In the genomic region with DNA sequence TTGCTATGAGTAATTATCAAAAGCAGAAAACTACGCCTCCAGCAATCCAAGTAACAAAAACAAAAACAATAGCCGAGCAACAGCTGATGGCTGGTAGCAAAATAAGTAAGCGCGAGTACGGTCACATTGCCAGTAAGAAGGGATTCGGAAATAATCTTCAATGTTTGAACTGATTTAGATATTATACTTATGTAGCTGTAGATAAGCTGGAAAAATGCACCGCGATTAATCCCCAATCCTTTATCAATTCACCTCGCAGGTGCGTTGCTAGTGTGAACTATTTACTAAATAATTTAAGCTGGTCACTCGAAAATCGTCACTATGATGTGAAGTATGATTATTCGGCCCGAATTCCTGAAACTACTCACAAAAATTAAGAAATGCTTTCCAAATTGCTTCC, we compare ENCODE assay signal across 1 fruit fly cellular context.
TF ChIP-seq lines count a peak whose summit lies in the region.

TSS of gene Syx8 (minus strand) at position 69 of the 400 bp plus-strand sequence.
TSS of gene CG32163 (plus strand) at position 169 of the 400 bp plus-strand sequence.

TF ChIP-seq in whole organism, embryonic, 481 proteins besides CTCF, POLR2A, EP300 and RAD21 (continued from another document and continues in another):
- TF ChIP-seq CG8290 (GFP tag; optimal IDR thresholded peaks at IDR 0.05; lab: Kevin White, UChicago), result no peak
- TF ChIP-seq CG8290 (tag; optimal IDR thresholded peaks at IDR 0.05; lab: Kevin White, UChicago), result peak in 1 of 2 experiments; percentile 26
- TF ChIP-seq Ptx1 (GFP tag; IDR thresholded peaks at IDR 0.05; lab: Robert Waterston, UW), result no peak
- no peak for TF ChIP-seq CG43689 (GFP tag; IDR thresholded peaks at IDR 0.05; lab: Robert Waterston, UW)
- TF ChIP-seq B-H2 (GFP tag; optimal IDR thresholded peaks at IDR 0.05; lab: Kevin White, UChicago), result no peak
- no peak for TF ChIP-seq CG6254 (GFP tag; optimal IDR thresholded peaks at IDR 0.05; lab: Kevin White, UChicago)
- TF ChIP-seq otp (GFP tag; IDR thresholded peaks at IDR 0.05; lab: Robert Waterston, UW), result no peak
- no peak for TF ChIP-seq cwo (GFP tag; optimal IDR thresholded peaks at IDR 0.05; lab: Kevin White, UChicago)
- no peak for TF ChIP-seq Fer3 (tag; optimal IDR thresholded peaks at IDR 0.05; lab: Kevin White, UChicago)
- no peak for TF ChIP-seq CG32772 (GFP tag; IDR thresholded peaks at IDR 0.05; lab: Robert Waterston, UW)
- TF ChIP-seq CG17802 (tag; optimal IDR thresholded peaks at IDR 0.05; lab: Kevin White, UChicago), result no peak
- no peak for TF ChIP-seq Hr3 (GFP tag; optimal IDR thresholded peaks at IDR 0.05; lab: Kevin White, UChicago)
- TF ChIP-seq CG4730 (GFP tag; IDR thresholded peaks at IDR 0.05; lab: Robert Waterston, UW), result no peak
- no peak for TF ChIP-seq Tbp (GFP tag; optimal IDR thresholded peaks at IDR 0.05; lab: Kevin White, UChicago)
- no peak for TF ChIP-seq lilli (GFP tag; optimal IDR thresholded peaks at IDR 0.05; lab: Kevin White, UChicago)
- TF ChIP-seq CG11093 (GFP tag; IDR thresholded peaks at IDR 0.05; lab: Robert Waterston, UW), result no peak
- no peak for TF ChIP-seq pb (GFP tag; optimal IDR thresholded peaks at IDR 0.05; lab: Kevin White, UChicago)
- TF ChIP-seq chn (GFP tag; optimal IDR thresholded peaks at IDR 0.05; lab: Kevin White, UChicago), result no peak
- TF ChIP-seq Side (GFP tag; optimal IDR thresholded peaks at IDR 0.05; lab: Kevin White, UChicago), result no peak
- no peak for TF ChIP-seq pho (GFP tag; optimal IDR thresholded peaks at IDR 0.05; lab: Kevin White, UChicago)
- no peak for TF ChIP-seq Bdp1 (GFP tag; optimal IDR thresholded peaks at IDR 0.05; lab: Kevin White, UChicago)
- no peak for TF ChIP-seq slou (GFP tag; optimal IDR thresholded peaks at IDR 0.05; lab: Kevin White, UChicago)
- no peak for TF ChIP-seq CG33213 (GFP tag; optimal IDR thresholded peaks at IDR 0.05; lab: Kevin White, UChicago)
- TF ChIP-seq Oli (tag; optimal IDR thresholded peaks at IDR 0.05; lab: Kevin White, UChicago), result no peak
- TF ChIP-seq nerfin-1 (tag; optimal IDR thresholded peaks at IDR 0.05; lab: Kevin White, UChicago), result peak; percentile 9
- TF ChIP-seq croc (GFP tag; conservative IDR thresholded peaks at IDR 0.05; lab: Robert Waterston, UW), result no peak
- no peak for TF ChIP-seq Ets65A (GFP tag; lab: Kevin White, UChicago)
- no peak for TF ChIP-seq dmrt11E (tag; optimal IDR thresholded peaks at IDR 0.05; lab: Kevin White, UChicago)
- no peak for TF ChIP-seq Poxn (GFP tag; IDR thresholded peaks at IDR 0.05; lab: Robert Waterston, UW)
- no peak for TF ChIP-seq CG2202 (tag; optimal IDR thresholded peaks at IDR 0.05; lab: Kevin White, UChicago)
- TF ChIP-seq CG9932 (GFP tag; IDR thresholded peaks at IDR 0.05; lab: Robert Waterston, UW), result no peak
- peak; percentile 13 for TF ChIP-seq phol (tag; optimal IDR thresholded peaks at IDR 0.05; lab: Kevin White, UChicago)
- no peak for TF ChIP-seq GATAe (GFP tag; conservative IDR thresholded peaks at IDR 0.05; lab: Robert Waterston, UW)
- TF ChIP-seq CG7928 (GFP tag; optimal IDR thresholded peaks at IDR 0.05; lab: Kevin White, UChicago), result no peak
- no peak for TF ChIP-seq CG18011 (GFP tag; optimal IDR thresholded peaks at IDR 0.05; lab: Kevin White, UChicago)
- TF ChIP-seq Elba2 (GFP tag; optimal IDR thresholded peaks at IDR 0.05; lab: Kevin White, UChicago), result no peak
- no peak for TF ChIP-seq pum (GFP tag; optimal IDR thresholded peaks at IDR 0.05; lab: Kevin White, UChicago)
- peak; percentile 12 for TF ChIP-seq CG2116 (GFP tag; optimal IDR thresholded peaks at IDR 0.05; lab: Kevin White, UChicago)
- no peak for TF ChIP-seq cad (GFP tag; optimal IDR thresholded peaks at IDR 0.05; lab: Kevin White, UChicago)
- TF ChIP-seq odd (GFP tag; optimal IDR thresholded peaks at IDR 0.05; lab: Kevin White, UChicago), result no peak
- TF ChIP-seq Sry-β (GFP tag; optimal IDR thresholded peaks at IDR 0.05; lab: Kevin White, UChicago), result no peak
- TF ChIP-seq CG11247 (GFP tag; IDR thresholded peaks at IDR 0.05; lab: Robert Waterston, UW), result no peak
- peak; percentile 55; the same call in 1 of the 3 replicates for TF ChIP-seq CG7357 (GFP tag; IDR thresholded peaks at IDR 0.05; lab: Robert Waterston, UW)
- no peak for TF ChIP-seq crol (GFP tag; IDR thresholded peaks at IDR 0.05; lab: Robert Waterston, UW)
- no peak for TF ChIP-seq Taf1 (GFP tag; IDR thresholded peaks at IDR 0.05; lab: Robert Waterston, UW)
- no peak for TF ChIP-seq CG10565 (GFP tag; optimal IDR thresholded peaks at IDR 0.05; lab: Kevin White, UChicago)
- TF ChIP-seq Doc3 (GFP tag; IDR thresholded peaks at IDR 0.05; lab: Robert Waterston, UW; ENCODE audit: partially characterized antibody), result 0 out of 3 replicates have a peak, but pooled peaks have one; percentile 31
- no peak for TF ChIP-seq CG7556 (GFP tag; optimal IDR thresholded peaks at IDR 0.05; lab: Kevin White, UChicago)
- no peak for TF ChIP-seq CG2129 (GFP tag; IDR thresholded peaks at IDR 0.05; lab: Robert Waterston, UW; ENCODE audit: partially characterized antibody)
- no peak for TF ChIP-seq CG11723 (GFP tag; optimal IDR thresholded peaks at IDR 0.05; lab: Kevin White, UChicago)
- TF ChIP-seq ase (GFP tag; IDR thresholded peaks at IDR 0.05; lab: Robert Waterston, UW), result no peak
- TF ChIP-seq ftz-f1 (GFP tag; optimal IDR thresholded peaks at IDR 0.05; lab: Kevin White, UChicago), result no peak
- no peak for TF ChIP-seq CG4404 (GFP tag; IDR thresholded peaks at IDR 0.05; lab: Robert Waterston, UW)
- TF ChIP-seq CG12942 (GFP tag; optimal IDR thresholded peaks at IDR 0.05; lab: Kevin White, UChicago), result no peak
- no peak for TF ChIP-seq Dbx (GFP tag; IDR thresholded peaks at IDR 0.05; lab: Robert Waterston, UW)
- no peak for TF ChIP-seq toy (GFP tag; IDR thresholded peaks at IDR 0.05; lab: Robert Waterston, UW)
- no peak for TF ChIP-seq cato (GFP tag; optimal IDR thresholded peaks at IDR 0.05; lab: Kevin White, UChicago; ENCODE audit: borderline replicate concordance)
- peak; percentile 17 for TF ChIP-seq nmo (GFP tag; optimal IDR thresholded peaks at IDR 0.05; lab: Kevin White, UChicago)
- TF ChIP-seq CG10209 (GFP tag; optimal IDR thresholded peaks at IDR 0.05; lab: Kevin White, UChicago), result no peak
- no peak for TF ChIP-seq CG9215 (GFP tag; IDR thresholded peaks at IDR 0.05; lab: Robert Waterston, UW)
- no peak for TF ChIP-seq wor (GFP tag; IDR thresholded peaks at IDR 0.05; lab: Robert Waterston, UW)
- TF ChIP-seq tup (GFP tag; optimal IDR thresholded peaks at IDR 0.05; lab: Kevin White, UChicago), result no peak
- peak; percentile 46 for TF ChIP-seq stwl (tag; optimal IDR thresholded peaks at IDR 0.05; lab: Kevin White, UChicago)
- no peak for TF ChIP-seq oc (tag; optimal IDR thresholded peaks at IDR 0.05; lab: Kevin White, UChicago)
- TF ChIP-seq E2f2 (GFP tag; IDR thresholded peaks at IDR 0.05; lab: Robert Waterston, UW), result no peak
- no peak for TF ChIP-seq eve (GFP tag; optimal IDR thresholded peaks at IDR 0.05; lab: Kevin White, UChicago)
- peak; percentile 13 for TF ChIP-seq CG30020 (tag; optimal IDR thresholded peaks at IDR 0.05; lab: Kevin White, UChicago)
- no peak for TF ChIP-seq HHEX (GFP tag; optimal IDR thresholded peaks at IDR 0.05; lab: Kevin White, UChicago)
- TF ChIP-seq CG17328 (GFP tag; IDR thresholded peaks at IDR 0.05; lab: Robert Waterston, UW), result no peak
- peak; percentile 56 for TF ChIP-seq row (GFP tag; IDR thresholded peaks at IDR 0.05; lab: Robert Waterston, UW)
- TF ChIP-seq CG8924 (tag; optimal IDR thresholded peaks at IDR 0.05; lab: Kevin White, UChicago), result no peak
- no peak for TF ChIP-seq CG10431 (GFP tag; optimal IDR thresholded peaks at IDR 0.05; lab: Kevin White, UChicago)
- TF ChIP-seq sqz (GFP tag; optimal IDR thresholded peaks at IDR 0.05; lab: Kevin White, UChicago), result no peak
- TF ChIP-seq slp2 (GFP tag; optimal IDR thresholded peaks at IDR 0.05; lab: Kevin White, UChicago), result no peak
- TF ChIP-seq Oaz (GFP tag; IDR thresholded peaks at IDR 0.05; lab: Robert Waterston, UW), result no peak
- no peak for TF ChIP-seq Asciz (GFP tag; optimal IDR thresholded peaks at IDR 0.05; lab: Kevin White, UChicago)
- no peak for TF ChIP-seq CG13287 (GFP tag; IDR thresholded peaks at IDR 0.05; lab: Robert Waterston, UW; ENCODE audit: partially characterized antibody)
- TF ChIP-seq CG13296 (GFP tag; optimal IDR thresholded peaks at IDR 0.05; lab: Kevin White, UChicago), result no peak
- no peak for TF ChIP-seq pan (optimal IDR thresholded peaks at IDR 0.05; lab: Kevin White, UChicago)
- TF ChIP-seq pan (GFP tag; optimal IDR thresholded peaks at IDR 0.05 in 1 of 2, IDR thresholded peaks at IDR 0.05 in 1 of 2), result no peak
- no peak for TF ChIP-seq so (GFP tag; IDR thresholded peaks at IDR 0.05; lab: Robert Waterston, UW)
- no peak for TF ChIP-seq CG18619 (GFP tag; optimal IDR thresholded peaks at IDR 0.05; lab: Kevin White, UChicago)
- no peak for TF ChIP-seq ara (GFP tag; IDR thresholded peaks at IDR 0.05; lab: Robert Waterston, UW)
- peak; percentile 91 for TF ChIP-seq CG3995 (GFP tag; optimal IDR thresholded peaks at IDR 0.05; lab: Kevin White, UChicago)
- no peak for TF ChIP-seq Xbp1 (GFP tag; optimal IDR thresholded peaks at IDR 0.05; lab: Kevin White, UChicago)
- TF ChIP-seq CG9609 (GFP tag; optimal IDR thresholded peaks at IDR 0.05; lab: Kevin White, UChicago), result no peak
- TF ChIP-seq CG7745 (tag; optimal IDR thresholded peaks at IDR 0.05; lab: Kevin White, UChicago), result no peak
- peak; percentile 43 for TF ChIP-seq BEAF-32 (GFP tag; optimal IDR thresholded peaks at IDR 0.05; lab: Kevin White, UChicago)
- peak in 1 of 2 experiments; percentile 8 for TF ChIP-seq Pdp1 (GFP tag; optimal IDR thresholded peaks at IDR 0.05; lab: Kevin White, UChicago)
- TF ChIP-seq chinmo (GFP tag; IDR thresholded peaks at IDR 0.05; lab: Robert Waterston, UW; ENCODE audit: partially characterized antibody), result no peak
- TF ChIP-seq bsh (GFP tag; optimal IDR thresholded peaks at IDR 0.05; lab: Kevin White, UChicago), result no peak
- no peak for TF ChIP-seq Atf-2 (GFP tag; optimal IDR thresholded peaks at IDR 0.05; lab: Kevin White, UChicago)
- TF ChIP-seq zfh1 (GFP tag; IDR thresholded peaks at IDR 0.05; lab: Robert Waterston, UW), result no peak
- TF ChIP-seq ap (GFP tag; IDR thresholded peaks at IDR 0.05; lab: Robert Waterston, UW), result no peak
- no peak for TF ChIP-seq CG9727 (GFP tag; optimal IDR thresholded peaks at IDR 0.05; lab: Kevin White, UChicago)
- peak; percentile 91 for TF ChIP-seq MBD-R2 (GFP tag; IDR thresholded peaks at IDR 0.05; lab: Robert Waterston, UW)
- peak in 1 of 3 experiments; percentile 25 for TF ChIP-seq Stat92E (GFP tag; optimal IDR thresholded peaks at IDR 0.05; lab: Kevin White, UChicago)
- TF ChIP-seq CG2712 (tag; optimal IDR thresholded peaks at IDR 0.05; lab: Kevin White, UChicago), result peak; percentile 22
- TF ChIP-seq Atf6 (GFP tag; IDR thresholded peaks at IDR 0.05; lab: Robert Waterston, UW), result no peak
- TF ChIP-seq Nf-YC (tag; optimal IDR thresholded peaks at IDR 0.05; lab: Kevin White, UChicago), result no peak
- TF ChIP-seq dpn (GFP tag; optimal IDR thresholded peaks at IDR 0.05; lab: Kevin White, UChicago), result no peak
- TF ChIP-seq kah (GFP tag; optimal IDR thresholded peaks at IDR 0.05; lab: Kevin White, UChicago), result no peak
- no peak for TF ChIP-seq Gug (GFP tag; IDR thresholded peaks at IDR 0.05; lab: Robert Waterston, UW)
- no peak for TF ChIP-seq unpg (GFP tag; optimal IDR thresholded peaks at IDR 0.05; lab: Kevin White, UChicago)
- no peak for TF ChIP-seq vnd (GFP tag; IDR thresholded peaks at IDR 0.05; lab: Robert Waterston, UW; ENCODE audit: partially characterized antibody)
- no peak for TF ChIP-seq ERR (GFP tag; optimal IDR thresholded peaks at IDR 0.05; lab: Kevin White, UChicago)
- TF ChIP-seq Antp (GFP tag; optimal IDR thresholded peaks at IDR 0.05; lab: Kevin White, UChicago), result no peak
- TF ChIP-seq CG1603 (tag; optimal IDR thresholded peaks at IDR 0.05; lab: Kevin White, UChicago), result peak; percentile 55
- TF ChIP-seq Spps (tag; optimal IDR thresholded peaks at IDR 0.05; lab: Kevin White, UChicago), result no peak
- TF ChIP-seq caup (GFP tag; optimal IDR thresholded peaks at IDR 0.05; lab: Kevin White, UChicago; ENCODE audit: severe bottlenecking), result no peak
- no peak for TF ChIP-seq twi (tag; optimal IDR thresholded peaks at IDR 0.05; lab: Kevin White, UChicago)
- TF ChIP-seq bowl (GFP tag; IDR thresholded peaks at IDR 0.05; lab: Robert Waterston, UW), result no peak
- no peak for TF ChIP-seq Vsx1 (GFP tag; optimal IDR thresholded peaks at IDR 0.05; lab: Kevin White, UChicago)
- TF ChIP-seq CG4360 (GFP tag; IDR thresholded peaks at IDR 0.05; lab: Robert Waterston, UW), result peak; percentile 29; the same call in 1 of the 2 replicates
- TF ChIP-seq Nf-YB (GFP tag; optimal IDR thresholded peaks at IDR 0.05; lab: Kevin White, UChicago), result no peak
- TF ChIP-seq ATbp (GFP tag; optimal IDR thresholded peaks at IDR 0.05; lab: Kevin White, UChicago), result no peak
- no peak for TF ChIP-seq gem (tag; optimal IDR thresholded peaks at IDR 0.05; lab: Kevin White, UChicago)
- TF ChIP-seq dimm (GFP tag; IDR thresholded peaks at IDR 0.05; lab: Robert Waterston, UW), result no peak
- no peak for TF ChIP-seq zfh2 (GFP tag; optimal IDR thresholded peaks at IDR 0.05; lab: Kevin White, UChicago)
- no peak for TF ChIP-seq CG34376 (GFP tag; optimal IDR thresholded peaks at IDR 0.05; lab: Kevin White, UChicago)
- TF ChIP-seq CG11696 (GFP tag; IDR thresholded peaks at IDR 0.05; lab: Robert Waterston, UW), result no peak
- no peak for TF ChIP-seq Mad (GFP tag; optimal IDR thresholded peaks at IDR 0.05; lab: Kevin White, UChicago)
- no peak for TF ChIP-seq Med (GFP tag; lab: Kevin White, UChicago)
- TF ChIP-seq tin (GFP tag; optimal IDR thresholded peaks at IDR 0.05; lab: Kevin White, UChicago), result no peak
- TF ChIP-seq btn (GFP tag; optimal IDR thresholded peaks at IDR 0.05; lab: Kevin White, UChicago), result no peak
- no peak for TF ChIP-seq CG10321 (GFP tag; IDR thresholded peaks at IDR 0.05; lab: Robert Waterston, UW)
- TF ChIP-seq CG12299 (tag; optimal IDR thresholded peaks at IDR 0.05; lab: Kevin White, UChicago), result no peak
- no peak for TF ChIP-seq CG10462 (GFP tag; optimal IDR thresholded peaks at IDR 0.05; lab: Kevin White, UChicago)
- TF ChIP-seq exex (tag; optimal IDR thresholded peaks at IDR 0.05; lab: Kevin White, UChicago), result no peak
- TF ChIP-seq CG18599 (GFP tag; optimal IDR thresholded peaks at IDR 0.05; lab: Kevin White, UChicago), result no peak
- 0 out of 3 replicates have a peak, but pooled peaks have one; percentile 41 for TF ChIP-seq CG16813 (GFP tag; IDR thresholded peaks at IDR 0.05; lab: Robert Waterston, UW; ENCODE audit: partially characterized antibody)
- no peak for TF ChIP-seq CG10543 (GFP tag; optimal IDR thresholded peaks at IDR 0.05; lab: Kevin White, UChicago)
- no peak for TF ChIP-seq rib (GFP tag; IDR thresholded peaks at IDR 0.05; lab: Robert Waterston, UW)
- peak; percentile 33 for TF ChIP-seq CG10267 (tag; optimal IDR thresholded peaks at IDR 0.05; lab: Kevin White, UChicago)
